Fruit fly (Drosophila melanogaster): ENCODE results near the gene CG13404.

CG13404 gene

dm6 chrX:14225665-14226064, 40.4 kb downstream of the CG13404 start, which contains the start of gene CG11674:
TSS of gene CG11674 (minus strand) at chrX:14225879.
- no peak for TF ChIP-seq eg (GFP tag; IDR thresholded peaks at IDR 0.05)
- TF ChIP-seq CG16779 (tag; optimal IDR thresholded peaks at IDR 0.05): no peak
- TF ChIP-seq fkh (GFP tag; optimal IDR thresholded peaks at IDR 0.05): no peak
- no peak for TF ChIP-seq CG8319 (GFP tag; optimal IDR thresholded peaks at IDR 0.05)

- TF ChIP-seq spab (GFP tag; optimal IDR thresholded peaks at IDR 0.05) (no peak), svp (GFP tag) (no peak), Sox102F (GFP tag; optimal IDR thresholded peaks at IDR 0.05) (no peak), CG10631 (GFP tag; optimal IDR thresholded peaks at IDR 0.05) (no peak), CG34406 (GFP tag; optimal IDR thresholded peaks at IDR 0.05) (no peak), pdm3 (GFP tag; optimal IDR thresholded peaks at IDR 0.05) (no peak)
Measured at dm6 chrX:14221995-14222394, 44.1 kb downstream of the CG13404 start.

- peak; percentile 49 for TF ChIP-seq Eip78C (GFP tag)
- no peak for TF ChIP-seq Ets96B (tag; optimal IDR thresholded peaks at IDR 0.05)
Measured at dm6 chrX:14221182-14221581, 44.9 kb downstream of the CG13404 start.

dm6 chrX:14218045-14218483, 48.0 kb downstream of the CG13404 start:
- TF ChIP-seq CG3032 (tag; optimal IDR thresholded peaks at IDR 0.05) (peak; percentile 98), acj6 (GFP tag; optimal IDR thresholded peaks at IDR 0.05) (peak; percentile 97), CG6808 (GFP tag; optimal IDR thresholded peaks at IDR 0.05) (peak; percentile 97), Ets21C (GFP tag; optimal IDR thresholded peaks at IDR 0.05) (peak; percentile 92), CG6163 (GFP tag; IDR thresholded peaks at IDR 0.05) (peak; percentile 98), net (GFP tag; optimal IDR thresholded peaks at IDR 0.05) (peak; percentile 97), Blimp-1 (GFP tag; optimal IDR thresholded peaks at IDR 0.05) (peak; percentile 90), Sox14 (GFP tag; optimal IDR thresholded peaks at IDR 0.05) (peak; percentile 95), Hr4 (GFP tag; optimal IDR thresholded peaks at IDR 0.05) (peak; percentile 94), dsx (GFP tag; optimal IDR thresholded peaks at IDR 0.05; ENCODE audit: poor library complexity, severe bottlenecking) (peak; percentile 97), Ets96B (tag; optimal IDR thresholded peaks at IDR 0.05) (peak; percentile 97), Eip93F (GFP tag; optimal IDR thresholded peaks at IDR 0.05) (peak; percentile 87), Lpt (GFP tag; optimal IDR thresholded peaks at IDR 0.05) (peak; percentile 96), CG4318 (GFP tag; optimal IDR thresholded peaks at IDR 0.05) (peak; percentile 89), Sox15 (GFP tag; optimal IDR thresholded peaks at IDR 0.05) (peak; percentile 94), achi (GFP tag; optimal IDR thresholded peaks at IDR 0.05) (peak; percentile 96), cyc (GFP tag; optimal IDR thresholded peaks at IDR 0.05) (peak; percentile 97), pdm3 (GFP tag; optimal IDR thresholded peaks at IDR 0.05) (peak; percentile 96), CG11294 (GFP tag; IDR thresholded peaks at IDR 0.05) (peak; percentile 87), lz (GFP tag; optimal IDR thresholded peaks at IDR 0.05) (peak; percentile 97), CG6276 (GFP tag; optimal IDR thresholded peaks at IDR 0.05) (peak; percentile 90), esn (GFP tag; optimal IDR thresholded peaks at IDR 0.05) (peak; percentile 98), Smox (GFP tag; optimal IDR thresholded peaks at IDR 0.05) (peak; percentile 97), ss (GFP tag; optimal IDR thresholded peaks at IDR 0.05) (peak; percentile 97 to 98), Hr39 (GFP tag; optimal IDR thresholded peaks at IDR 0.05) (peak; percentile 92), CG8319 (GFP tag; optimal IDR thresholded peaks at IDR 0.05) (peak; percentile 95), salr (GFP tag; optimal IDR thresholded peaks at IDR 0.05) (peak; percentile 89 to 93), CG9139 (GFP tag; optimal IDR thresholded peaks at IDR 0.05) (peak; percentile 96), CG11902 (GFP tag; optimal IDR thresholded peaks at IDR 0.05) (peak; percentile 91), eg (GFP tag; IDR thresholded peaks at IDR 0.05) (peak; percentile 97), fd85E (GFP tag; optimal IDR thresholded peaks at IDR 0.05) (peak; percentile 91), CG3919 (GFP tag; optimal IDR thresholded peaks at IDR 0.05) (peak; percentile 97), Gug (GFP tag; IDR thresholded peaks at IDR 0.05) (peak; percentile 93), OdsH (GFP tag; optimal IDR thresholded peaks at IDR 0.05) (peak; percentile 97), CG15336 (GFP tag; IDR thresholded peaks at IDR 0.05) (peak; percentile 98), CG6792 (GFP tag; optimal IDR thresholded peaks at IDR 0.05) (peak; percentile 97), Hr38 (GFP tag; optimal IDR thresholded peaks at IDR 0.05) (no peak), CG10631 (GFP tag; optimal IDR thresholded peaks at IDR 0.05) (peak; percentile 97), CG34406 (GFP tag; optimal IDR thresholded peaks at IDR 0.05) (peak; percentile 97), CG6854 (GFP tag; optimal IDR thresholded peaks at IDR 0.05) (peak; percentile 97)

All from whole organism, prepupa.